Worm (Caenorhabditis elegans): Measurements from ENCODE around the gene C54F6.17.

DNA sequence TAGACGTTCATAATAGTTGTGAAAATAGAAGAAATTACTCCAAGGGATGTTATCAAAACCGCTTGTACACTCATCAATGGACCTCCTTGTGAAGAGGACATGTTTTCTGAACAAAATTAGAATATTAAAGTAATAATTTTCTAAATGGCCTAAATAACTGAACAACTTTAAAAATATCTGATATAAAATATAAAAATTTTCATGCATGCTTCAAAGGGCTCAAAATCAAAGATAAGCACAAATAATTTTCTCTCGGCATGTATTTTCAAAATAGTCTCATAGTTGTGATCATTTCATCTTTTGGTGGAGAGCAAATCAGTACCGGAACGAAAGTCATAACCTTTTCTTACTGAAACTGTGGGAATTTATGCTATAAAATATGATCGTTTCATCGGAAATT lies 42.3 kb upstream of the C54F6.17 start, which contains the start of gene srbc-8:
- TF ChIP-seq jun-1 (tag; optimal IDR thresholded peaks at IDR 0.05) (no peak), lin-39 (tag; optimal IDR thresholded peaks at IDR 0.05) (no peak), ceh-16 (tag; optimal IDR thresholded peaks at IDR 0.05) (no peak), sea-2 (GFP tag; optimal IDR thresholded peaks at IDR 0.05) (no peak), fkh-10 (GFP tag; optimal IDR thresholded peaks at IDR 0.05) (no peak), nhr-28 (tag; optimal IDR thresholded peaks at IDR 0.05) (no peak), ZK546.5 (tag; optimal IDR thresholded peaks at IDR 0.05) (no peak), pqm-1 (tag; optimal IDR thresholded peaks at IDR 0.05) (no peak), unc-39 (tag; optimal IDR thresholded peaks at IDR 0.05) (no peak)

All from whole organism, L3 larva.